Worm (Caenorhabditis elegans) whole organism, mixed stage, embryonic: ENCODE results near the gene twk-44.
A peak's percentile ranks its signal among the peaks of the same experiment; 100 is the strongest.

ENCODE experiments used
- M03D4.4 ChIP-seq: sonication (generic microtip); optimal IDR thresholded peaks from 2 replicates; lab custom pipeline; 2017; ENCODE audit warnings: mild to moderate bottlenecking, missing genetic modification characterization, missing compliant biosample characterization
- elt-1 ChIP-seq: sonication (generic microtip); optimal IDR thresholded peaks from 2 replicates; lab custom pipeline; 2017; ENCODE audit warnings: missing genetic modification characterization, mild to moderate bottlenecking, missing compliant biosample characterization, antibody characterized with exemption, moderate library complexity, borderline replicate concordance; ENCODE audit not compliant: insufficient read depth
- lin-13 ChIP-seq: fragments of 150-350 bp; optimal IDR thresholded peaks from 2 replicates; lab custom pipeline; 2014; ENCODE audit warnings: missing biosample characterization, missing genetic modification characterization
- lsy-2 ChIP-seq: fragments of 150-350 bp; optimal IDR thresholded peaks from 2 replicates; lab custom pipeline; 2014; ENCODE audit warnings: missing biosample characterization, missing genetic modification characterization
- mls-2 ChIP-seq: sonication (generic microtip); optimal IDR thresholded peaks from 2 replicates; lab custom pipeline; 2016; ENCODE audit warnings: mild to moderate bottlenecking, missing genetic modification characterization, moderate library complexity, missing compliant biosample characterization
- nhr-12 ChIP-seq: fragments of 150-350 bp; optimal IDR thresholded peaks from 2 replicates; lab custom pipeline; 2014; ENCODE audit warnings: missing biosample characterization, missing genetic modification characterization
- nhr-237 ChIP-seq: fragments of 150-350 bp; optimal IDR thresholded peaks from 2 replicates; lab custom pipeline; 2014; ENCODE audit warnings: missing biosample characterization, missing genetic modification characterization
- nhr-76 ChIP-seq: sonication (generic microtip); optimal IDR thresholded peaks from 2 replicates; lab custom pipeline; 2017; ENCODE audit warnings: missing biosample characterization, missing genetic modification characterization
- snpc-4 ChIP-seq: fragments of 150-350 bp; optimal IDR thresholded peaks from 2 replicates; lab custom pipeline; 2014; ENCODE audit warnings: missing biosample characterization, missing genetic modification characterization
- unc-120 ChIP-seq: sonication (generic microtip); optimal IDR thresholded peaks from 2 replicates; lab custom pipeline; 2017; ENCODE audit warnings: missing genetic modification characterization, missing compliant biosample characterization; ENCODE audit not compliant: poor library complexity, severe bottlenecking
- unc-39 ChIP-seq: fragments of 150-350 bp; optimal IDR thresholded peaks from 2 replicates; lab custom pipeline; 2014; ENCODE audit warnings: missing biosample characterization, missing genetic modification characterization
- unc-62 ChIP-seq: fragments of 150-350 bp; optimal IDR thresholded peaks from 2 replicates; lab custom pipeline; 2014; ENCODE audit warnings: missing biosample characterization, missing genetic modification reagents, missing genetic modification characterization

ce11 chrX:11640463-11640995, 13.6 kb upstream of the twk-44 start:
- no peak for TF ChIP-seq nhr-76 (tag; lab: Kevin White, UChicago)
- no peak for TF ChIP-seq nhr-12 (tag; lab: Kevin White, UChicago)
- TF ChIP-seq unc-62: peak; percentile 62
- TF ChIP-seq M03D4.4 (tag; lab: Kevin White, UChicago): no peak
- no peak for TF ChIP-seq mls-2 (tag; lab: Kevin White, UChicago)
- TF ChIP-seq elt-1 (tag; lab: Kevin White, UChicago): no peak
- no peak for TF ChIP-seq lsy-2 (tag; lab: Kevin White, UChicago)
- TF ChIP-seq unc-39 (tag; lab: Kevin White, UChicago): no peak
- TF ChIP-seq unc-120 (tag; lab: Kevin White, UChicago): peak; percentile 17
- no peak for TF ChIP-seq snpc-4 (tag; lab: Kevin White, UChicago)
- no peak for TF ChIP-seq nhr-237 (tag; lab: Kevin White, UChicago)
- no peak for TF ChIP-seq lin-13 (tag; lab: Kevin White, UChicago)
